Fruit fly (Drosophila melanogaster) whole organism, prepupa: ENCODE data around the gene CG11964.
A peak's percentile ranks its signal among the peaks of the same experiment; 100 is the strongest.

ENCODE experiments used
- Blimp-1 ChIP-seq: fragments of 200-800 bp; sonication (Bioruptor generic); optimal IDR thresholded peaks from 3 replicates; lab custom pipeline; 2017; ENCODE audit warnings: missing biosample characterization, missing genetic modification characterization, mild to moderate bottlenecking, moderate library complexity, missing genetic modification reagents
- CG32006 ChIP-seq: fragments of 200-800 bp; sonication (Bioruptor generic); optimal IDR thresholded peaks from 3 replicates; lab custom pipeline; 2017; ENCODE audit warnings: missing biosample characterization, mild to moderate bottlenecking, missing genetic modification characterization
- CG4318 ChIP-seq: fragments of 200-800 bp; sonication (Bioruptor generic); optimal IDR thresholded peaks from 3 replicates; lab custom pipeline; 2017; ENCODE audit warnings: missing biosample characterization, mild to moderate bottlenecking, missing genetic modification characterization
- CG6276 ChIP-seq: fragments of 200-800 bp; sonication (Bioruptor generic); optimal IDR thresholded peaks from 2 replicates; lab custom pipeline; 2017; ENCODE audit warnings: missing biosample characterization, mild to moderate bottlenecking, missing genetic modification characterization
- CG6854 ChIP-seq: fragments of 200-800 bp; sonication (Bioruptor generic); optimal IDR thresholded peaks from 2 replicates; lab custom pipeline; 2017; ENCODE audit warnings: missing biosample characterization, mild to moderate bottlenecking, missing genetic modification characterization
- CG8632 ChIP-seq: fragments of 200-800 bp; sonication (Bioruptor generic); optimal IDR thresholded peaks from 3 replicates; lab custom pipeline; 2016; ENCODE audit warnings: missing biosample characterization, missing genetic modification characterization
- Smox ChIP-seq: fragments of 200-800 bp; sonication (Bioruptor generic); optimal IDR thresholded peaks from 3 replicates; lab custom pipeline; 2016; ENCODE audit warnings: missing biosample characterization, missing genetic modification characterization
- acj6 ChIP-seq: fragments of 200-800 bp; sonication (Bioruptor generic); optimal IDR thresholded peaks from 3 replicates; lab custom pipeline; 2016; ENCODE audit warnings: missing biosample characterization, missing genetic modification characterization
- dsx ChIP-seq: fragments of 200-800 bp; optimal IDR thresholded peaks from 3 replicates; lab custom pipeline; 2019; ENCODE audit warnings: missing biosample characterization, mild to moderate bottlenecking, missing genetic modification characterization, moderate library complexity; ENCODE audit not compliant: poor library complexity, severe bottlenecking

dm6 chr3R:8920091-8920733 is 24.6 kb downstream of the CG11964 start:
- TF ChIP-seq CG32006 = peak; percentile 11
- no peak for TF ChIP-seq CG6854 (GFP tag; lab: Kevin White, UChicago)
- TF ChIP-seq Blimp-1 (GFP tag; lab: Kevin White, UChicago) = no peak
- no peak for TF ChIP-seq dsx (GFP tag; lab: Kevin White, UChicago)
- no peak for TF ChIP-seq CG4318 (GFP tag; lab: Kevin White, UChicago)
- TF ChIP-seq CG8632 (GFP tag; lab: Kevin White, UChicago) = no peak
- TF ChIP-seq CG6276 (GFP tag; lab: Kevin White, UChicago) = peak; percentile 60
- TF ChIP-seq acj6 (GFP tag; lab: Kevin White, UChicago) = no peak
- TF ChIP-seq Smox (GFP tag; lab: Kevin White, UChicago) = no peak
